Worm (Caenorhabditis elegans) whole organism, L1 larva: Measurements from ENCODE around the gene F25G6.9.
A peak's percentile ranks its signal among the peaks of the same experiment; 100 is the strongest.

ENCODE experiments used
- C04F5.9 ChIP-seq: sonication (generic microtip); optimal IDR thresholded peaks from 2 replicates; lab custom pipeline; 2016; ENCODE audit warnings: missing genetic modification characterization, missing compliant biosample characterization
- Y116A8C.19 ChIP-seq: sonication (generic microtip); optimal IDR thresholded peaks from 2 replicates; lab custom pipeline; 2016; ENCODE audit warnings: missing compliant biosample characterization, missing genetic modification characterization, borderline replicate concordance
- aha-1 ChIP-seq: fragments of 150-350 bp; optimal IDR thresholded peaks from 2 replicates; lab custom pipeline; 2014; ENCODE audit warnings: missing biosample characterization, missing genetic modification characterization
- alr-1 ChIP-seq: fragments of 200-800 bp; sonication (Bioruptor generic); optimal IDR thresholded peaks from 2 replicates; lab custom pipeline; 2018; ENCODE audit warnings: borderline replicate concordance, mild to moderate bottlenecking, missing genetic modification characterization, missing compliant biosample characterization
- blmp-1 ChIP-seq: fragments of 150-350 bp; optimal IDR thresholded peaks from 2 replicates; lab custom pipeline; 2014; ENCODE audit warnings: missing biosample characterization, missing genetic modification characterization
- ceh-63 ChIP-seq: fragments of 200-800 bp; sonication (Bioruptor generic); optimal IDR thresholded peaks from 2 replicates; lab custom pipeline; 2018; ENCODE audit warnings: mild to moderate bottlenecking, missing genetic modification characterization, missing compliant biosample characterization
- ceh-82 ChIP-seq, 3 experiments: fragments of 150-350 bp in 1 of 3; sonication (generic microtip) in 2 of 3; optimal IDR thresholded peaks; 2 replicates each; lab custom pipeline; 2014 to 2017; ENCODE audit warnings: missing biosample characterization in 3 of 3, missing genetic modification characterization in 3 of 3
- dsc-1 ChIP-seq: sonication (generic microtip); optimal IDR thresholded peaks from 2 replicates; lab custom pipeline; 2016; ENCODE audit warnings: mild to moderate bottlenecking, missing genetic modification characterization, missing compliant biosample characterization
- efl-1 ChIP-seq, 4 experiments: fragments of 150-350 bp; optimal IDR thresholded peaks in 3 of 4; peaks in 1 of 4; 1 replicate in 1 of 4; 2 replicates in 3 of 4; lab custom pipeline; 2014; ENCODE audit warnings: missing biosample characterization in 2 of 4, missing genetic modification characterization in 2 of 4, missing genetic modification reagents in 2 of 4
- fkh-4 ChIP-seq: sonication (generic microtip); optimal IDR thresholded peaks from 2 replicates; lab custom pipeline; 2016; ENCODE audit warnings: missing compliant biosample characterization, missing genetic modification characterization, borderline replicate concordance
- grh-1 ChIP-seq: fragments of 200-800 bp; sonication (Bioruptor generic); IDR thresholded peaks from 2 replicates; pipeline ENCODE4 v1.3.6; 2022; ENCODE audit warnings: missing genetic modification reagents, missing genetic modification characterization, missing compliant biosample characterization
- hlh-4 ChIP-seq: sonication (generic microtip); optimal IDR thresholded peaks from 2 replicates; lab custom pipeline; 2016; ENCODE audit warnings: mild to moderate bottlenecking, missing genetic modification characterization, missing compliant biosample characterization
- hpl-2 ChIP-seq: fragments of 150-350 bp; optimal IDR thresholded peaks from 2 replicates; lab custom pipeline; 2014; ENCODE audit warnings: missing biosample characterization, missing genetic modification reagents, missing genetic modification characterization
- irx-1 ChIP-seq: sonication (generic microtip); optimal IDR thresholded peaks from 2 replicates; lab custom pipeline; 2016; ENCODE audit warnings: missing genetic modification characterization, missing compliant biosample characterization
- lin-13 ChIP-seq: fragments of 150-350 bp; optimal IDR thresholded peaks from 2 replicates; lab custom pipeline; 2014; ENCODE audit warnings: missing biosample characterization, missing genetic modification reagents, missing genetic modification characterization
- lin-14 ChIP-seq: fragments of 200-800 bp; sonication (Bioruptor generic); optimal IDR thresholded peaks from 2 replicates; lab custom pipeline; 2018; ENCODE audit warnings: mild to moderate bottlenecking, missing genetic modification characterization, moderate library complexity, missing compliant biosample characterization
- lir-3 ChIP-seq: sonication (generic microtip); optimal IDR thresholded peaks from 2 replicates; lab custom pipeline; 2016; ENCODE audit warnings: mild to moderate bottlenecking, missing genetic modification characterization, moderate library complexity, missing compliant biosample characterization; ENCODE audit not compliant: poor library complexity
- lsy-2 ChIP-seq, 2 experiments: fragments of 150-350 bp; optimal IDR thresholded peaks; 2 replicates each; lab custom pipeline; 2014; ENCODE audit warnings: missing biosample characterization in 2 of 2, missing genetic modification characterization in 2 of 2
- mef-2 ChIP-seq: fragments of 150-350 bp; optimal IDR thresholded peaks from 2 replicates; lab custom pipeline; 2014; ENCODE audit warnings: missing biosample characterization, missing genetic modification characterization
- nhr-12 ChIP-seq: sonication (generic microtip); optimal IDR thresholded peaks from 2 replicates; lab custom pipeline; 2017; ENCODE audit warnings: missing biosample characterization, missing genetic modification characterization
- nhr-19 ChIP-seq: fragments of 200-800 bp; sonication (Bioruptor generic); conservative IDR thresholded peaks from 2 replicates; pipeline ENCODE4 v1.3.6; 2022; ENCODE audit warnings: missing genetic modification characterization, missing compliant biosample characterization
- nhr-20 ChIP-seq: sonication (generic microtip); optimal IDR thresholded peaks from 2 replicates; lab custom pipeline; 2016; ENCODE audit warnings: mild to moderate bottlenecking, missing genetic modification characterization, missing compliant biosample characterization
- nhr-47 ChIP-seq: sonication (generic microtip); optimal IDR thresholded peaks from 2 replicates; lab custom pipeline; 2016; ENCODE audit warnings: mild to moderate bottlenecking, missing genetic modification characterization, moderate library complexity, missing compliant biosample characterization
- nhr-76 ChIP-seq: sonication (generic microtip); optimal IDR thresholded peaks from 2 replicates; lab custom pipeline; 2017; ENCODE audit warnings: missing biosample characterization, missing genetic modification characterization
- pag-3 ChIP-seq: sonication (generic microtip); optimal IDR thresholded peaks from 2 replicates; lab custom pipeline; 2017; ENCODE audit warnings: missing genetic modification characterization, mild to moderate bottlenecking, missing compliant biosample characterization, antibody characterized with exemption, borderline replicate concordance; ENCODE audit not compliant: insufficient read depth
- rnt-1 ChIP-seq: sonication (generic microtip); optimal IDR thresholded peaks from 2 replicates; lab custom pipeline; 2016; ENCODE audit warnings: mild to moderate bottlenecking, missing genetic modification characterization, moderate library complexity, missing compliant biosample characterization
- skn-1 ChIP-seq: fragments of 150-350 bp; optimal IDR thresholded peaks from 2 replicates; lab custom pipeline; 2014; ENCODE audit warnings: missing biosample characterization, missing genetic modification characterization
- sptf-1 ChIP-seq: fragments of 150-350 bp; optimal IDR thresholded peaks from 2 replicates; lab custom pipeline; 2014; ENCODE audit warnings: missing biosample characterization, missing genetic modification characterization
- swsn-7 ChIP-seq: sonication (generic microtip); optimal IDR thresholded peaks from 2 replicates; lab custom pipeline; 2016; ENCODE audit warnings: missing genetic modification characterization, missing compliant biosample characterization
- tbx-2 ChIP-seq: sonication (generic microtip); optimal IDR thresholded peaks from 2 replicates; lab custom pipeline; 2016; ENCODE audit warnings: missing genetic modification characterization, missing compliant biosample characterization
- tlp-1 ChIP-seq: fragments of 150-350 bp; optimal IDR thresholded peaks from 2 replicates; lab custom pipeline; 2014; ENCODE audit warnings: missing biosample characterization, missing genetic modification characterization
- zag-1 ChIP-seq: fragments of 150-350 bp; optimal IDR thresholded peaks from 2 replicates; lab custom pipeline; 2014; ENCODE audit warnings: missing biosample characterization, missing genetic modification characterization
- zip-4 ChIP-seq: fragments of 200-800 bp; sonication (Bioruptor generic); optimal IDR thresholded peaks from 2 replicates; lab custom pipeline; 2018; ENCODE audit warnings: mild to moderate bottlenecking, missing genetic modification characterization, moderate library complexity, missing compliant biosample characterization
- ztf-4 ChIP-seq: fragments of 150-350 bp; optimal IDR thresholded peaks from 2 replicates; lab custom pipeline; 2014; ENCODE audit warnings: missing biosample characterization, missing genetic modification characterization

The F25G6.9 gene

ce11 chrV:8569172-8569571 lies 628 bp downstream of the F25G6.9 start:
- TF ChIP-seq efl-1 (optimal IDR thresholded peaks at IDR 0.05; lab: Kevin White, UChicago), result no peak
- peak in 1 of 2 experiments; percentile 76 for TF ChIP-seq efl-1 (GFP tag; optimal IDR thresholded peaks at IDR 0.05 in 1 of 2; lab: Kevin White, UChicago)
- TF ChIP-seq nhr-19 (GFP tag; lab: Robert Waterston, UW), result no peak
- TF ChIP-seq, all 84 proteins: peak for 1

DNA sequence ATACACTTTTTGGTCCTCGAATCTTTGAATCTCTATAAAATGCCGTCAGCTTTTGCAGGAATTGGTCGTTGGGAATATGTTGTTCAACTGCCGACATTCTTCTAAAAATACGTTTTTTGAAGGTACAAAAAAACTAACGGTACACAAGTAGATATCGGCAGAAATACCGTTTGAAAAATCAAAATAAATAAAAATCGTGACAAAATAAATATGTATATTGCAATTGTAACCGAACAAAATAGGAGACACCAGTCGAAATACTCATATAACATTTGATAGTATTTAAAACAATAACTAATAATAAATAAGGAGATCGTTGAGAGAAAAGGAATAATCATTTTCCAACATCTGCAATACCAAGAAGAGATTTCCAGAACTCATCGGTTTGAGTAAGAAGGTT lies 4.7 kb downstream of the F25G6.9 start, which contains the start of gene F25G6.8:
F25G6.8 (minus strand) TSS at position 101 of the 400 bp plus-strand sequence.
- no peak for TF ChIP-seq pag-3 (tag; lab: Kevin White, UChicago)
- TF ChIP-seq tbx-2, result no peak
- TF ChIP-seq, all 84 proteins: peak for 0

DNA sequence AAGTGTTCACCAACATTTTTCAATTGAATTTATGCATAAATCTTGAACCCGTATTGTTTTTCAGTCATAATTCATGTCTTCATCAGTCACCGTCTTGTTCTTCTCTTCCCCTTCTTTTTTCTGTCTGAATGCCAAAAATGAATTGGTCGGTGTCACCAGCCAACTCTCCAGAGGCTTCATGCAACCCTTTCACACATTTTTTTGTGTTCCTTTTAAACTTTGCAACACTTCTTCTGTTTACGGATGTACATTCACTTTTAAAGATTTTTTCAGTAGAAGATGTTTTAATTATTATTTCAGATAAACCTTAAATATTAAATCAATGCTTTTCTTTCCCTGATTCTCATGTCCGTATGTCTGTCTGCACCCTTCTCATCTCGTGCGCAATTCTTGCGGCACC lies 8.9 kb downstream of the F25G6.9 start, which contains the start of gene acr-16:
acr-16 (plus strand) TSS at position 301 of the 400 bp plus-strand sequence.
- TF ChIP-seq swsn-7 (no peak), lsy-2 (tag; optimal IDR thresholded peaks at IDR 0.05; lab: Kevin White, UChicago) (no peak), hlh-4 (tag; lab: Kevin White, UChicago) (no peak), ztf-4 (tag; lab: Kevin White, UChicago) (no peak), nhr-12 (tag; lab: Kevin White, UChicago) (no peak), grh-1 (GFP tag; lab: Robert Waterston, UW) (no peak), efl-1 (optimal IDR thresholded peaks at IDR 0.05; lab: Kevin White, UChicago) (no peak), efl-1 (GFP tag; optimal IDR thresholded peaks at IDR 0.05 in 1 of 2; lab: Kevin White, UChicago) (no peak), blmp-1 (tag; lab: Kevin White, UChicago) (no peak), pag-3 (tag; lab: Kevin White, UChicago) (no peak), tbx-2 (no peak), rnt-1 (no peak), alr-1 (tag; lab: Kevin White, UChicago) (no peak), lin-14 (GFP tag; lab: Kevin White, UChicago) (no peak), nhr-47 (tag; lab: Kevin White, UChicago) (no peak), zip-4 (no peak), Y116A8C.19 (no peak), nhr-76 (no peak), tlp-1 (tag; lab: Kevin White, UChicago) (no peak), sptf-1 (tag; lab: Kevin White, UChicago) (no peak), irx-1 (tag; lab: Kevin White, UChicago) (no peak)

ce11 chrV:8555955-8556354 lies 13.8 kb downstream of the F25G6.9 start:
- TF ChIP-seq hlh-4 (tag; lab: Kevin White, UChicago) (no peak), mef-2 (no peak), nhr-19 (GFP tag; lab: Robert Waterston, UW) (no peak), hpl-2 (GFP tag; lab: Kevin White, UChicago) (no peak), tbx-2 (peak; percentile 27), fkh-4 (tag; lab: Kevin White, UChicago) (peak; percentile 89), ceh-82 (tag; optimal IDR thresholded peaks at IDR 0.05; lab: Kevin White, UChicago) (no peak), lir-3 (no peak), dsc-1 (tag; lab: Kevin White, UChicago) (peak; percentile 99), C04F5.9 (no peak), ceh-63 (GFP tag; lab: Kevin White, UChicago) (no peak)
- TF ChIP-seq, all 84 proteins: peak for 3

DNA sequence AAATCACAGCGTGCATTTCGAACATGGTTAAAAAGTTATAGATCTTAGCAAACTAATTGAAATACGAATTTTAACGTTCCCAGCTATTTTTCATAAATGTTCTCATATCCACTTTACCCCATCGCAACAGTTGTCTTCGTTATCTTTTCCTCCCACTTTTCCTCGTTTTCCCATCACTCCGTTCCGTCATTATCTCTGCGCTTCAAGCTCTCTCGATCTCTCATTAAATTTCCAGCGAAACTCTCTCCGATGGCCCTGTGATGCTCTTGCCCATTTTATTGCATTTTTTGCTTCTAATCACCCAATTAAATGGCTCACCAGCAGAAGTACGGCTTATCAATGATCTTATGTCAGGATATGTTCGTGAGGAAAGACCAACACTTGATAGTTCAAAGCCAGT lies 17.3 kb downstream of the F25G6.9 start, which contains the start of gene acr-15:
acr-15 (plus strand) TSS at position 236 of the 400 bp plus-strand sequence.
- TF ChIP-seq lin-13 (GFP tag; lab: Kevin White, UChicago) (no peak), rnt-1 (peak; percentile 46), skn-1 (tag; lab: Kevin White, UChicago) (no peak), zag-1 (tag; lab: Kevin White, UChicago) (no peak), irx-1 (tag; lab: Kevin White, UChicago) (no peak), efl-1 (optimal IDR thresholded peaks at IDR 0.05; lab: Kevin White, UChicago) (no peak), efl-1 (GFP tag; optimal IDR thresholded peaks at IDR 0.05 in 1 of 2; lab: Kevin White, UChicago) (peak in 1 of 2 experiments; percentile 78), nhr-20 (tag; lab: Kevin White, UChicago) (no peak), aha-1 (tag; lab: Kevin White, UChicago) (no peak), lin-14 (GFP tag; lab: Kevin White, UChicago) (peak; percentile 1)
